Fruit fly (Drosophila melanogaster) ovary, adult (tissue): ENCODE data around the gene Dpy-30L1.

Experiments used
- CG17801 ChIP-seq: fragments of 200-800 bp; optimal IDR thresholded peaks from 2 replicates; lab custom pipeline; 2019; ENCODE audit warnings: missing biosample characterization, mild to moderate bottlenecking, missing genetic modification characterization, moderate library complexity; ENCODE audit not compliant: partially characterized antibody

Dpy-30L1 gene

DNA sequence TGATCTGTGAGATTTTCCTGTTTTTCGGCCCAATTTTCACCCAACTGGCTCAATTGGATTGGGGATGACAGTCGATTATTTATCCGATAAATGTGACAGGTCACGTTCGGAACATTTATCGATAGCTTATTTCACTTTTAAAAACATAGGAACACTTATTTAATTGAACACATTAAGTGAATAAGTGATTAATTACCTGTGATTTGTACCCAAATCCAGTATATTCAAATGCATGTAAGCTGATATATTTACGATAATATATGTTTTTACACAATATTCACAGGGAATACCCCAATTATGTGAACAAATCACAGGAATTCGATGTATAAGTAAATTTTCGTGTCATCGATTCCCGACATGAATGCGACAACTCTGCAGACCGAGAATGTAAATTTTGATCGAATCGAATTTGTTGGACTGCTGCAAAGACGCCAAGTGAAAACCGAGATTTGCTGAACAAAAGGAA, at the start of gene Dpy-30L1, which contains the start of gene EMC3:
Dpy-30L1 (plus strand) TSS at position 311 of the 466 bp plus-strand sequence.
EMC3 (minus strand) TSS at position 81 of the 466 bp plus-strand sequence.
- TF ChIP-seq CG17801, result peak; percentile 51

DNA sequence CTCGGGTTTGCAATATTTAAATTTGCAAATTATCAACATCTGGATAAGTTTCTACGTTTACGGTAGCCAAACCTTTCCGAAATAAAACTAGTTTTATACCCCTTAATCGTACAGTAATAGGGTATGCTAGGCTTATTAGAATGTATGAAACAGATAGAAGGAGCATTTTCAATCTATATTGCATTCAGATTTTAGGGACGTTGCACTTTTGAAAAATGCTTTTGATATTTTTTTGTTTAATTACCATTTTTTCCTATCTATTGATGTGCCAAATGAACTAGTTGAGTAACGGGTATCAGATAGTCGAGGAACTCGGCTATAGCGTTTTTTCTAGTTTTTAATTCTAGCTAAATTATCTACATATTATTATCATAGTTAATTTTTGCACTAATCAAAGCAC, 49.5 kb upstream of the Dpy-30L1 start:
- TF ChIP-seq CG17801, result no peak

DNA sequence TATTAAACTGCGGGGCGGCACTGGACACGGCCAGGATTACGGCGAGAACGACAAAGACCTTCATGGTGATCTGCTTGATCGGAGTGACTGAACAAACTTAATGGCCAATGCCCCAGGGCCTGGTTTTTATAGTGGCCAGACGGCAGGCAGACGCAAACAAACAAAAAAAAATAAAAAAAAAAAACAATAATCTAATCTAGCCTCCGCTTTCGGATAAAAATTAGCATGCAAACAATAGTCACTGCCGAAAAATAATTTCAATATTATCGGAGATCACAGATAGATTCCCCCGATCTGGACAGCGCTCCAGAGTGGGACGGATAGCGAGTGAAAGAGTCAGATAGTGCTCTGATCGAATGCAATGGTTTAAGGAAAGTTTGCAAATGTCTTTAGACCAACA, 48.1 kb upstream of the Dpy-30L1 start, which contains the start of gene CG7299:
CG7299 (minus strand) TSS at position 101 of the 400 bp plus-strand sequence.
- no peak for TF ChIP-seq CG17801

DNA sequence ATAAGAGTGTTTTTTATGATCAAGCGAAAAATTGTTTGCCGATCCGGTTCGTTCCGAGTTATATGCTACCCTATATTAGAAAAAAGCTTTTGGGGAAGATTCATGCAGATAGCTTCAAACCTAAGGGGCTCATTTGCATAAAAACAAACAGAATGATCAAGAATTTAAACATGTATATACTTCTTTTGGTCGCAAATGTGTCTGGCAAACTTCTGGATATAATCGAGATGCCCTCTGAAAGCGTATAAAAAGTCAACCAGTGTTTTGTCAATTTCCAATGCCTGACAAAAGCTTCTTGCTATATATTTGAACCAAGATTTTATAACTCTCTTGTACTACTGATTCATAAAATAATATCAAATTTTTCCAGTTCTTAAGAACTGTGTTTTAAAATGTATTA, 46.8 kb upstream of the Dpy-30L1 start:
- TF ChIP-seq CG17801, result no peak

DNA sequence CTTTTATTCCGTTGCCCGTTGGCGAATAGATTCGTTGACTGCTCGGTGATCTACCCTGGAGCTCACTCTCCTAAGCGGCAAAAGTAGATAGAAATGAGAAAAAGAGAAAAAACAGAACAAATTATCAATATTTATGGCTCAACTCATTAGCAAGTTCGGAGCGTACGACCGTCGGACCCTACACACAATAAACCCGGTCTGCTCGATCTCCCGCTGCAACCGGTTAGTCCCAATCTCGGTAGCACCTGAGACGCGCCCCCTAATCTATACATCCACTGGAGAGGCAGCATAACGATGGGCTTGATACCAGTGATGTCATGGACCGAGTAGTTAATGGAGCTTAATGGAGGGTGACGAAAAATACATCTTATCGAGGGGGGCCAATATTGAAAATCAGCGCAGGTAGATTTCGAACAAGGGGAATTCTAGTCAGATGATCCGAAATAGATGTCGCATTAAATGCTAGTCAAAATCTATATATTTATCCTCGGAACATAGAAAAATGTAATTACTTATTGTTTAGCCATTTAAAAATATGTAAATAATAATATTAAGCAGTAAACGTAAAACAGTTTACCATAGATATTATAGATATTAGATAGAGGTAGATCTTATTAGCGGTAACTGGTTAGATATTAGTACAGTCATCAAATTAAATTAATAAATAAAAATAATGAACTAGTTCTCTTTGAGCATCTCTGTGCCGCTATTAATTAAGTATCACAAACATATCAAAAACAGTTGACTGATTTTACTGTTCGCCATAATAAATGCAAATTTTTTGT, 45.3 kb upstream of the Dpy-30L1 start, which contains the start of gene CG7296:
CG7296 (minus strand) TSS at position 58 of the 785 bp plus-strand sequence.
- no peak for TF ChIP-seq CG17801

DNA sequence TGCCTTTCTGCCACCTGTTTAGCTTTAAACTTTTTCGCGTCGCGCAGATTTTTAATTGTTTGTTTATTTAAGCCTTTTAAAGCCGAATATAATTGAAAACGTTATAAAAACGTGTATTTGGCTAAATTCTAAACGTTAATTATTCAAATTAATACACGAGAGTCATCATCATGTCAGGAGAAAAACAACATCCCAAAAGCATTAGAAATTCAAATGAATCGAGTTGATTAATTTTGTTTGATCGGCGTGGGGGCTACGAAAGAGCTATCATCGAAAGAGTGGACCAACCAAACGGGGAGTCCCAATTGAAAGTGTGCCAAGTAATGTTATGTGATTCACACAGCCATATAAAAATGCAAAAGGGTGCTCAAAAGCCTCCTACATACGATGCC, 44.7 kb upstream of the Dpy-30L1 start:
- no peak for TF ChIP-seq CG17801

DNA sequence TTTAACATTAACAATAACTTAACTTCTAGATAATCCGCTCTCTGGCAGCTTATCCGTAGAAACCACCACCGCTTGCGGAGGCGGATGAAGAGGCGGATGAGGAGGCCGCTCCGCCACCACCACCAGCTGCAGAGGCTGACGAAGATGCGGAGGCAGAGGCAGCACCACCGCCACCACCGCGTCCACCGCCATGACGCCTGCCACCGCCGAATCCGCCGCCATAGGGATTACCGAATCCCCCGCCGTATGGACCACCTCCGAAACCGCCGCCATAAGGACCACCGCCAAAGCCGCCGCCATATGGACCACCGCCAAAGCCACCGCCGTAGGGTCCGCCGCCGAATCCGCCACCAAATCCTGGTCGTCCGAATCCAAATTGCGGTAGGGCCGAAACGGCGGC, 43.7 kb upstream of the Dpy-30L1 start:
- TF ChIP-seq CG17801, result no peak

DNA sequence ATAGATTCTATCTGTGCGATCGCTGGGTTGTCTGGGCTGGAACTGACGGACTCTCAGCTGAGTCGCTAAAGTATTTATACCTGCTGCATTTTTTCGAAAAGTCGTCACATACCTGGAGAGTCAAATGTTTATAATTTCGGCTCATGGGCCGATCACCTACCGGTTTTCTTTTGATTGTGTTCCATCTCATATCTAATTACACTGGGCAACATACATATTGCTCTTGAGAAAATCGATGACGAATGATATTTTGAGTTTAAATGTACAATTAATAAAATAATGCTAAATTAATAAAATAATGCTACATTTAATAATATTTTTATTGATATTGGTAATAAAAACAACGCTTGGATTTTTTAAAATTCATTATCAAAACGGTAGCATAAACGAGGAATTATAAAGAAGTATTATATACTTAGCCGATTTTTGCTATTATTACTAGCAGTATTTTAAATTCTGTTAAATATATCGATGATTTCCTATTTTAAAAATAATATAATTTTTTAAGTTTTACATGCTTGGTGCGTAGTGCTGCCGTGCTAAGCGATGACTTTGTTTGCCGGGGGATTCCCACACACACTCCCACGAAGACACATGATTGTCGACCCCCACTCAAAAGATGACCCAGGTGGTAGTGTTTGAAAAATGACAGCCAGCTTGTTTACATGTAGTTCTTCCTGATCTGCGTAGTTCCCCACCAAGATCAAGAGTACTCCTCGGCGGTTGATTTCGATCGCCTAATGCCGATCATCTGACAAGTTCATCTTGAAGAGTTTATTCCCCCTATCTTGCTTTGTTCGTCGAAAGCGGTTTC, 43.0 kb upstream of the Dpy-30L1 start, which contains the start of gene CG7294:
CG7294 (minus strand) TSS at position 51 of the 814 bp plus-strand sequence.
- TF ChIP-seq CG17801, result no peak

DNA sequence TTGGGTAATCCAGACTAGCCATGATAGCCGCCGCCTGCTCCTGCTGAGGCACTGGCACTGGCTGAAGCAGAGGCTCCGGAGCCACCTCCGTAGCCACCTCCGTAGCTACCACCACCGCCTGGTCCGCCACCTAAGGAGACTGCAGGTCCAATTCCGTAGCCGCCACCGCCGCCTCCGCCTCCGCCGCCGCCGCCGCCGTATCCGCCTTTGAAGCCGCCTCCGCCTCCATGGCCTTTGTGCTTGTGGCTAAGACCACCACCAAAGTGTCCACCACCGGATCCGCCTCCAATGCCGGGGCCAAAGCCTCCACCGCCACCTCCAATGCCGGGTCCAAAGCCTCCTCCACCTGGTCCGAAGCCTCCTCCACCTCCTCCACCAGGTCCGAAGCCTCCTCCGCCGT, 39.4 kb upstream of the Dpy-30L1 start:
- no peak for TF ChIP-seq CG17801

DNA sequence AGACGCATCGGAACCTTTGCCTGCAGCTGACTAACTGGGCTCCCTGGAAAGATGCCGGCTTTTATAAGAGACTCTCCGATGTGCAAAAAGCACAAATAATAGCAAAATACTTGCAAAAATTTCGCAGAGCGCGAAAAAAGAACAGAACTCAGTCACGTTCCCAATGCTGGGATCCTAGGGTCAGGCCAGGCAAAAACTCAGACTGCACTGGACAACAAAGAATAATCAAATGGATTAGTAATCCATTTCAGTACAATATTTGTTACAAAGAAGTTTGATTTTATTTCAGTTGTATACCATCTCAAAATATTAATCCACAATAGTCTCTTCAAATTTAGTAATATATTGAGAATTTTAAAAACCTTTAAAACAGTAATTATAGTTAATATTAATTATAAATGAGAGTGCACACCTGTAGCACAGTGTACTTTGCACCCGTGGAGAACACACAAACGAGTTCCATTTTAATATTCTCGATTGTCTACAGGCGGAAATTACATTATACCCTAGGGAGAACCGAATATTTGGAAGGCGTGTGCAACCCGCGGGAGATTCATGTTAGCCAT, 38.3 kb upstream of the Dpy-30L1 start, which contains the start of gene CG17108:
CG17108 (minus strand) TSS at position 51 of the 566 bp plus-strand sequence.
- no peak for TF ChIP-seq CG17801

DNA sequence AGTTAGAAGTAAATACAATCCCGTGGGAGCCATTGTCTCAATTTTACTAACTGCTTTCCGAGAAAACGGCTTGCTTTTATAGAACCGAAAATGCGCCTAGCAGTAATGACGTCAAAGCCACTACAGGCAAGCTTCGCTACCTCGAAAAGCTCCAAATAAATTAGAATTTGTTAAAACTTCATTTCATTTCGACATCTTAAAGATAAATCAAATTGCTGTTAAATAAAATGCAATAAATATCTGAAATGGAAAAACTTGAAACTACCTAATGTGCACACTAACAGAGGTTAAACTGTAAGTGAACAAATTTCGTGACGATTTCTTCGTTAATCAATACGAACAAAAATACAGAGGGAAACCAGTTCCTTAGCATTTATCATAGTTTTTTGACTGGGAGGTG, 34.5 kb upstream of the Dpy-30L1 start, which contains the start of gene CG7300:
CG7300 (minus strand) TSS at position 52 of the 400 bp plus-strand sequence.
- no peak for TF ChIP-seq CG17801

DNA sequence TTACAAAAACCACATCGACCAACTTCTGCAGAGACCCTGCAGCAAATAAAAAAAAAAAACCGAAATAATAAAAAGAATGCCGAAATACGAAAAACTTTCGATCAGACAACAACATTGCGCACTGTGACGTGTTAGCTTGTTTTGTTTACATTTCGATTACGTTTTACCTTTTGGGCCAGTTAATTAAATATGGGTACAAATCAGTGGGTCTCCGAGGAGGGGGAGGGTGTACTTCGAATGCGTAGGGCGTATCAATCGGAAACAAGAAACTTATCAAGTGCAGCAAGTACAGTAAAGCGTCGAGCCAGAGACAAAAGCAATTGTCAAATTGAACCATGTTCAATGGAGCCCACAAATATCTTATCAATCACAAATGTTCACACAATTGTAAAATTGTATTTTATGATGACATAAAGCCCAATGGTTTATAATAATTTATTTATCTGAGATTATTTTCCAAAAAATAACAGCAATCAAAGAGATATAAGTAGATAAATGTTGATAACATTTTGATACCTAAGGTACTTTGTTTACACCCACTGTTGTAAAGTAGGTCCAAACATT, 30.9 kb upstream of the Dpy-30L1 start, which contains the start of gene Lip1:
Lip1 (minus strand) TSS at position 46 of the 564 bp plus-strand sequence.
- TF ChIP-seq CG17801, result no peak

DNA sequence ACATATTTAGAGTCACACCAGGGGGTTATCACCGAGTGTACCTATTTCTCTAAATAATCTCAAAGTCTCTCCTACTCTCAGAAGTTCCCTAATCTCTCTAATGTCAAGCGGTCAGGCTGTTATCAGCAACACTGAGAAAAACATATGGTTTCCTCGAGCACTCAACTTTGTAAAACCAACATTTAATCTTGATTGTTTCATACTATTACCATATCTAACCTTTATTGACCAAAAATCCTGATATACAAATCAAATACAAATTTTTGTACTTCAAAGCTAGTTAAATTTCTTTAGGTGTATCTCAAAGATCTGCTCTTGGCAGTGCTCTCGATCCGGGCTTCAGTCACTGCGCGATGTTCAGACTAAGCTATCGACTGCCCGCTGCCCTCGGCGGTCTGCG, 29.2 kb upstream of the Dpy-30L1 start, which contains the start of gene CG6415:
CG6415 (plus strand) TSS at position 341 of the 400 bp plus-strand sequence.
- TF ChIP-seq CG17801, result no peak

DNA sequence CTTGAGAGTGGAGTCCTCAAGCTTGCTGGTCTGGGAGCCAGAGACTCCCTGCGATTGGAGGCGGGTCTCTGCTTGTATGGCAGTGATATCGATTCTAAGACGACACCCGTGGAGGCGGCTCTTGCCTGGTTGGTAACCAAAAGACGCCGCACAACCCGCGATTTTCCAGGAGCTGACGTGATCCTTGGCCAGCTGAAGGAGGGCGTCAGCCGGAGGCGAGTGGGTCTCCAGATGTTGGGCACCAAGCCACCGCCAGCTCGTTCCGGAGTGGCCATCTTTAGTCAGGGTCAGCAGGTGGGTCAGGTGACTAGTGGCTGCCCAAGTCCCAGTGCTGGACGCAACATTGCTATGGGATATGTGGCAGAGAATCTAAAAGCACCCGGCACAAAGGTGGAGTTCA, 28.0 kb upstream of the Dpy-30L1 start:
- no peak for TF ChIP-seq CG17801

DNA sequence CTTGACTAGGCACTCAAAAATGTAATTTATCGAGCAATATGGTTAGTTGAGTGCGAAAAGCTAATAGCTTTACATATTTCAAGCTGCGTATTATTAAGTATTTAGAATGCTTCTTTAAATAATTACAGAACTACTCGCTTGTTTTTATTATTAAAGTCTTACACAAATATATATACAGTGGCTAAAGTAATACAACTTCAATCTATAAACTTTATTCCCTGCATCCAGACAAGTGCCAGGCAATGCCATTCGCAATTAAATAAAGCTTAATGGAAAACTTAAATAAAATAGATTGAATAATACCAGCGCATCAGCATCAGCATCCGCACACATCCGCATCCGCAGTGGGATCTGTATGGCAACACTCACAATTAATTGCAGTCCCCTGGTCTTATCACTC, 26.2 kb upstream of the Dpy-30L1 start:
- no peak for TF ChIP-seq CG17801

DNA sequence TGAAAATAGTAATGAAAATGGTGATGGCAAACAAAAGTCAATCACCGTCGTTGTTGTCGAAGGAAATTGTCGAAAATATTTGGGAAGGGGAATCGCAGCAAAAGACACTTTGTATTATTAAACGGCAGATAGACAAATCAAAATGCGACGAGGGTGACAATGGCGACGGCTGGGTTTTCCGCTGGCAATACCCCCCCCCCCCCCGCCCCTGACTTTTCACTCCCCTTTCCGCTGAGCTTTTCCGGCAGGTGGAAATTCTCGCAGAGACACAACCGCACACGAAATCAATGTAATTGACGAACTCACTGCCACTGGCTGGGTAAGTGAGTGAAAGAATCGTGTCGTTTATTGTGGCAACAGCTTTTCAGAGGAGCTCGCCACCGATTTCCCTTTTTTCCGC, 24.4 kb upstream of the Dpy-30L1 start:
- TF ChIP-seq CG17801, result no peak
